Fruit fly (Drosophila melanogaster) whole organism, embryonic: ENCODE measurements around the gene nst.

Source experiments
- Aef1 ChIP-seq: fragments of 200-800 bp; sonication (Bioruptor generic); IDR thresholded peaks from 3 replicates; pipeline ENCODE4 v1.3.6; 2022; ENCODE audit warnings: missing biosample characterization, missing genetic modification characterization
- Bteb2 ChIP-seq: fragments of 200-800 bp; sonication (Bioruptor generic); optimal IDR thresholded peaks from 2 replicates; lab custom pipeline; 2016; ENCODE audit warnings: missing biosample characterization, missing genetic modification characterization
- CG10979 ChIP-seq: fragments of 200-800 bp; sonication (Bioruptor generic); optimal IDR thresholded peaks from 2 replicates; lab custom pipeline; 2018; ENCODE audit warnings: missing biosample characterization, mild to moderate bottlenecking, missing genetic modification characterization, moderate library complexity
- CG13424 ChIP-seq: fragments of 200-800 bp; sonication (Bioruptor generic); optimal IDR thresholded peaks from 2 replicates; lab custom pipeline; 2019; ENCODE audit warnings: missing biosample characterization, mild to moderate bottlenecking, missing genetic modification characterization, moderate library complexity
- CG14710 ChIP-seq: fragments of 200-800 bp; sonication (Bioruptor generic); optimal IDR thresholded peaks from 3 replicates; lab custom pipeline; 2019; ENCODE audit warnings: missing biosample characterization, mild to moderate bottlenecking, missing genetic modification characterization, moderate library complexity
- CG15073 ChIP-seq: fragments of 200-800 bp; sonication (Bioruptor generic); optimal IDR thresholded peaks from 2 replicates; lab custom pipeline; 2016; ENCODE audit warnings: missing biosample characterization, missing genetic modification characterization
- CG17328 ChIP-seq: fragments of 200-800 bp; sonication (Bioruptor generic); IDR thresholded peaks from 2 replicates; pipeline ENCODE4 v1.3.6; 2022; ENCODE audit warnings: missing biosample characterization, missing genetic modification characterization
- CG2199 ChIP-seq: fragments of 200-800 bp; sonication (Bioruptor generic); IDR thresholded peaks from 3 replicates; pipeline ENCODE4 v1.3.6; 2022; ENCODE audit warnings: missing biosample characterization, missing genetic modification characterization
- CG33213 ChIP-seq: fragments of 200-800 bp; sonication (Bioruptor generic); optimal IDR thresholded peaks from 3 replicates; lab custom pipeline; 2016; ENCODE audit warnings: missing biosample characterization, missing genetic modification characterization
- CG42726 ChIP-seq: fragments of 200-800 bp; sonication (Bioruptor generic); IDR thresholded peaks from 2 replicates; pipeline ENCODE4 v1.3.6; 2022; ENCODE audit warnings: missing biosample characterization, missing genetic modification characterization; ENCODE audit not compliant: partially characterized antibody
- CG4707 ChIP-seq: fragments of 200-800 bp; sonication (Bioruptor generic); optimal IDR thresholded peaks from 2 replicates; lab custom pipeline; 2018; ENCODE audit warnings: missing biosample characterization, mild to moderate bottlenecking, missing genetic modification characterization, moderate library complexity
- CG6765 ChIP-seq: fragments of 200-800 bp; sonication (Bioruptor generic); optimal IDR thresholded peaks from 3 replicates; lab custom pipeline; 2017; ENCODE audit warnings: missing biosample characterization, mild to moderate bottlenecking, missing genetic modification characterization
- CG6791 ChIP-seq: fragments of 200-800 bp; sonication (Bioruptor generic); IDR thresholded peaks from 3 replicates; pipeline ENCODE4 v1.3.6; 2022; ENCODE audit warnings: missing biosample characterization, missing genetic modification characterization; ENCODE audit not compliant: partially characterized antibody
- CG8281 ChIP-seq: fragments of 200-800 bp; sonication (Bioruptor generic); optimal IDR thresholded peaks from 2 replicates; lab custom pipeline; 2018; ENCODE audit warnings: missing biosample characterization, mild to moderate bottlenecking, missing genetic modification characterization, moderate library complexity
- CG9797 ChIP-seq: fragments of 200-800 bp; sonication (Bioruptor generic); optimal IDR thresholded peaks from 3 replicates; lab custom pipeline; 2018; ENCODE audit warnings: missing biosample characterization, mild to moderate bottlenecking, missing genetic modification characterization
- Dfd ChIP-seq, 2 experiments: fragments of >200 bp; optimal IDR thresholded peaks; 2 replicates each; lab custom pipeline; 2017; ENCODE audit warnings: missing biosample characterization in 2 of 2, missing genetic modification characterization in 2 of 2
- Dp ChIP-seq: fragments of 200-800 bp; sonication (Bioruptor generic); optimal IDR thresholded peaks from 2 replicates; lab custom pipeline; 2018; ENCODE audit warnings: missing biosample characterization, mild to moderate bottlenecking, missing genetic modification characterization, moderate library complexity
- Elba2 ChIP-seq: fragments of 200-800 bp; sonication (Bioruptor generic); optimal IDR thresholded peaks from 3 replicates; lab custom pipeline; 2016; ENCODE audit warnings: missing biosample characterization, missing genetic modification characterization
- GATAe ChIP-seq: fragments of 200-800 bp; sonication (Bioruptor generic); conservative IDR thresholded peaks from 2 replicates; pipeline ENCODE4 v1.3.6; 2022; ENCODE audit warnings: missing biosample characterization, missing genetic modification characterization
- H15 ChIP-seq: fragments of 200-800 bp; sonication (Bioruptor generic); IDR thresholded peaks from 3 replicates; pipeline ENCODE4 v1.3.6; 2022; ENCODE audit warnings: missing biosample characterization, missing genetic modification characterization
- MBD-R2 ChIP-seq: fragments of 200-800 bp; sonication (Bioruptor generic); IDR thresholded peaks from 2 replicates; pipeline ENCODE4 v1.3.6; 2022; ENCODE audit warnings: missing biosample characterization, missing genetic modification characterization
- Max ChIP-seq: fragments of 200-800 bp; sonication (Bioruptor generic); optimal IDR thresholded peaks from 2 replicates; lab custom pipeline; 2016; ENCODE audit warnings: missing biosample characterization, mild to moderate bottlenecking, missing genetic modification characterization
- Ptx1 ChIP-seq: fragments of 200-800 bp; sonication (Bioruptor generic); IDR thresholded peaks from 2 replicates; pipeline ENCODE4 v1.3.6; 2022; ENCODE audit warnings: missing biosample characterization, missing genetic modification characterization
- Six4 ChIP-seq: fragments of 200-800 bp; sonication (Bioruptor generic); optimal IDR thresholded peaks from 2 replicates; lab custom pipeline; 2016; ENCODE audit warnings: missing biosample characterization, missing genetic modification characterization
- TFAM ChIP-seq: fragments of 200-800 bp; sonication (Bioruptor generic); optimal IDR thresholded peaks from 2 replicates; lab custom pipeline; 2017; ENCODE audit warnings: missing biosample characterization, missing genetic modification characterization, inconsistent platforms
- Trl ChIP-seq, 3 experiments: fragments of >200 bp in 2 of 3; fragments of 200-800 bp in 1 of 3; sonication (Bioruptor generic) in 1 of 3; optimal IDR thresholded peaks; 2 replicates in 1 of 3; 3 replicates in 2 of 3; lab custom pipeline; 2016 to 2017; ENCODE audit warnings: missing biosample characterization in 1 of 3, missing genetic modification characterization in 1 of 3
- amos ChIP-seq: fragments of 200-800 bp; sonication (Bioruptor generic); IDR thresholded peaks from 2 replicates; pipeline ENCODE4 v1.3.6; 2022; ENCODE audit warnings: missing biosample characterization, missing genetic modification characterization; ENCODE audit not compliant: partially characterized antibody
- ap ChIP-seq: fragments of 200-800 bp; sonication (Bioruptor generic); IDR thresholded peaks from 2 replicates; pipeline ENCODE4 v1.3.6; 2022; ENCODE audit warnings: missing biosample characterization, missing genetic modification characterization
- ase ChIP-seq: fragments of 200-800 bp; sonication (Bioruptor generic); IDR thresholded peaks from 3 replicates; pipeline ENCODE4 v1.3.6; 2022; ENCODE audit warnings: missing biosample characterization, missing genetic modification characterization
- cg ChIP-seq: fragments of 200-800 bp; sonication (Bioruptor generic); optimal IDR thresholded peaks from 3 replicates; lab custom pipeline; 2019; ENCODE audit warnings: missing biosample characterization, mild to moderate bottlenecking, missing genetic modification characterization, moderate library complexity
- crc ChIP-seq: fragments of 200-800 bp; sonication (Bioruptor generic); optimal IDR thresholded peaks from 2 replicates; lab custom pipeline; 2016; ENCODE audit warnings: missing biosample characterization, missing genetic modification characterization
- crol ChIP-seq: fragments of 200-800 bp; sonication (Bioruptor generic); IDR thresholded peaks from 2 replicates; pipeline ENCODE4 v1.3.6; 2022; ENCODE audit warnings: missing biosample characterization, missing genetic modification characterization
- da ChIP-seq: fragments of 200-800 bp; sonication (Bioruptor generic); optimal IDR thresholded peaks from 2 replicates; lab custom pipeline; 2016; ENCODE audit warnings: missing biosample characterization, missing genetic modification characterization
- dm ChIP-seq: fragments of 200-800 bp; sonication (Bioruptor generic); optimal IDR thresholded peaks from 3 replicates; lab custom pipeline; 2016; ENCODE audit warnings: missing biosample characterization, missing genetic modification characterization
- emc ChIP-seq: fragments of 200-800 bp; sonication (Bioruptor generic); optimal IDR thresholded peaks from 2 replicates; lab custom pipeline; 2016; ENCODE audit warnings: missing biosample characterization, missing genetic modification characterization
- esg ChIP-seq: fragments of 200-800 bp; sonication (Bioruptor generic); conservative IDR thresholded peaks from 2 replicates; pipeline ENCODE4 v1.3.6; 2022; ENCODE audit warnings: missing biosample characterization, missing genetic modification characterization
- gcm2 ChIP-seq: fragments of 200-800 bp; sonication (Bioruptor generic); optimal IDR thresholded peaks from 2 replicates; lab custom pipeline; 2016; ENCODE audit warnings: missing biosample characterization, missing genetic modification characterization
- grau ChIP-seq: fragments of 200-800 bp; optimal IDR thresholded peaks from 3 replicates; lab custom pipeline; 2019; ENCODE audit warnings: missing biosample characterization, mild to moderate bottlenecking, missing genetic modification characterization, moderate library complexity
- grn ChIP-seq: fragments of 200-800 bp; sonication (Bioruptor generic); optimal IDR thresholded peaks from 3 replicates; lab custom pipeline; 2017; ENCODE audit warnings: missing biosample characterization, missing genetic modification characterization
- gro ChIP-seq: fragments of 200-800 bp; sonication (Bioruptor generic); optimal IDR thresholded peaks from 2 replicates; lab custom pipeline; 2016; ENCODE audit warnings: missing biosample characterization, missing genetic modification characterization
- lilli ChIP-seq: fragments of 200-800 bp; sonication (Bioruptor generic); optimal IDR thresholded peaks from 3 replicates; lab custom pipeline; 2016; ENCODE audit warnings: missing biosample characterization, missing genetic modification characterization
- lola ChIP-seq, 3 experiments: fragments of >200 bp in 2 of 3; fragments of 200-800 bp in 1 of 3; sonication (Bioruptor generic) in 1 of 3; optimal IDR thresholded peaks; 2 replicates each; lab custom pipeline; 2017 to 2019; ENCODE audit warnings: missing biosample characterization in 3 of 3, missing genetic modification characterization in 3 of 3, mild to moderate bottlenecking in 1 of 3, moderate library complexity in 1 of 3
- nau ChIP-seq: fragments of 200-800 bp; sonication (Bioruptor generic); optimal IDR thresholded peaks from 3 replicates; lab custom pipeline; 2017; ENCODE audit warnings: missing biosample characterization, mild to moderate bottlenecking, missing genetic modification characterization, missing genetic modification reagents
- phol ChIP-seq: fragments of 200-800 bp; sonication (Bioruptor generic); optimal IDR thresholded peaks from 3 replicates; lab custom pipeline; 2018; ENCODE audit warnings: missing biosample characterization, mild to moderate bottlenecking, missing genetic modification characterization, moderate library complexity
- pros ChIP-seq: fragments of 200-800 bp; sonication (Bioruptor generic); optimal IDR thresholded peaks from 3 replicates; lab custom pipeline; 2019; ENCODE audit warnings: missing biosample characterization, mild to moderate bottlenecking, missing genetic modification characterization, moderate library complexity
- scrt ChIP-seq: fragments of 200-800 bp; sonication (Bioruptor generic); optimal IDR thresholded peaks from 2 replicates; lab custom pipeline; 2018; ENCODE audit warnings: missing biosample characterization, mild to moderate bottlenecking, missing genetic modification characterization, moderate library complexity
- sna ChIP-seq: fragments of 200-800 bp; sonication (Bioruptor generic); IDR thresholded peaks from 2 replicates; pipeline ENCODE4 v1.3.6; 2022; ENCODE audit warnings: missing biosample characterization, missing genetic modification characterization; ENCODE audit not compliant: partially characterized antibody
- tll ChIP-seq, 2 experiments: fragments of 200-800 bp in 1 of 2; fragments of >200 bp in 1 of 2; sonication (Bioruptor generic) in 1 of 2; optimal IDR thresholded peaks; 2 replicates each; lab custom pipeline; 2017 to 2019; ENCODE audit warnings: missing biosample characterization in 2 of 2, missing genetic modification characterization in 2 of 2, mild to moderate bottlenecking in 1 of 2, moderate library complexity in 1 of 2
- unc-4 ChIP-seq: fragments of 200-800 bp; sonication (Bioruptor generic); IDR thresholded peaks from 2 replicates; pipeline ENCODE4 v1.3.6; 2022; ENCODE audit warnings: missing biosample characterization, missing genetic modification characterization; ENCODE audit not compliant: partially characterized antibody

Gene nst

DNA sequence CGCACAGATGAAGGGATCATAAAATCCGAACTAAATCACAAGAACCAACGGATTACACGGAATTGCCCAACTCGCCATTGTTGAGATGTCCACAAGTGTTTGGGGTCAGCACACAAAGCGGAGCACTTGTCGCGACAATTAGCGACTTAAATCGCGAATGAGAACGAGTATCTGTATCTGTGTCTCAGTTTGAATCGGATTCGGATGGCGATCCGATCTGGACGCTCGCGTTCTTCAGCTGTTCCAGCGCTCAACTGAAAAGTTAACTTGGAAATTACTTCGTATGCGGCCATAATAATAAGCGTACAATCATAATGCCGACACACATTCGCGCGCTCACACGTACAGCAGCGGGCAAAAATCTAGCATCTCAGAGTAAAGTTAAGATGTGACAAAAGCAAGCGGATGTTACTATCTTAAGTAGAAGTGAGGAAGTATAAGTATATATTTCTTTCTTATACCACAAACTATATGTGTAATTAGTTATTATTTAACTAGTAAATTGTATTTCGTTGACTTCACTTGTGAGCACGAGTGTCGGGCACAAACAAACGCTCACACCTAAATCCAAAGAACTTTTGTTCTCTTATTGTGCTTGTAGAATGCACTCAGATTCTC lies 39.4 kb downstream of the nst start, which contains the start of gene CG10660 (continued):
- no peak for TF ChIP-seq Elba2
- no peak for TF ChIP-seq sna (GFP tag; lab: Robert Waterston, UW)
- TF ChIP-seq lola (GFP tag; optimal IDR thresholded peaks at IDR 0.05; lab: Kevin White, UChicago) = peak in 1 of 3 experiments; percentile 86
- no peak for TF ChIP-seq CG6791 (GFP tag; lab: Robert Waterston, UW)
- TF ChIP-seq pros (GFP tag; lab: Kevin White, UChicago) = no peak
- peak; percentile 65 for TF ChIP-seq Max
- peak; percentile 93 for TF ChIP-seq CG17328 (GFP tag; lab: Robert Waterston, UW)
- TF ChIP-seq tll (GFP tag; optimal IDR thresholded peaks at IDR 0.05; lab: Kevin White, UChicago) = no peak
- peak; percentile 53 for TF ChIP-seq CG33213 (GFP tag; lab: Kevin White, UChicago)
- TF ChIP-seq gcm2 (GFP tag; lab: Kevin White, UChicago) = peak; percentile 69
- TF ChIP-seq amos (GFP tag; lab: Robert Waterston, UW) = no peak
- peak; percentile 25 for TF ChIP-seq da (GFP tag; lab: Kevin White, UChicago)
- no peak for TF ChIP-seq emc
- no peak for TF ChIP-seq unc-4 (GFP tag; lab: Robert Waterston, UW)
- TF ChIP-seq grau (tag; lab: Kevin White, UChicago) = peak; percentile 88
- no peak for TF ChIP-seq gro (GFP tag; lab: Kevin White, UChicago)
- TF ChIP-seq CG8281 (tag; lab: Kevin White, UChicago) = peak; percentile 58
- TF ChIP-seq CG14710 = peak; percentile 81
- peak in 1 of 2 experiments; percentile 15 for TF ChIP-seq Trl (optimal IDR thresholded peaks at IDR 0.05; lab: Kevin White, UChicago)
- TF ChIP-seq Trl (GFP tag; optimal IDR thresholded peaks at IDR 0.05; lab: Kevin White, UChicago) = peak; percentile 25
- no peak for TF ChIP-seq TFAM (GFP tag; lab: Kevin White, UChicago)
- peak; percentile 81 for TF ChIP-seq ap (GFP tag; lab: Robert Waterston, UW)
- peak; percentile 84 for TF ChIP-seq H15 (GFP tag; lab: Robert Waterston, UW)
- TF ChIP-seq CG9797 = peak; percentile 13
- TF ChIP-seq Dfd (GFP tag; optimal IDR thresholded peaks at IDR 0.05; lab: Kevin White, UChicago) = no peak
- no peak; the same call in 2 of the 3 replicates for TF ChIP-seq CG2199 (GFP tag; lab: Robert Waterston, UW)
- no peak for TF ChIP-seq CG42726 (GFP tag; lab: Robert Waterston, UW)
- peak; percentile 54; the same call in 1 of the 2 replicates for TF ChIP-seq MBD-R2
- TF ChIP-seq nau (GFP tag; lab: Kevin White, UChicago) = peak; percentile 87
- TF ChIP-seq cg = peak; percentile 11
- peak; percentile 56 for TF ChIP-seq dm (GFP tag; lab: Kevin White, UChicago)
- TF ChIP-seq CG6765 = peak; percentile 36
- TF ChIP-seq CG13424 = peak; percentile 86
- peak; percentile 21 for TF ChIP-seq crc
- TF ChIP-seq CG15073 (GFP tag; lab: Kevin White, UChicago) = peak; percentile 22
- TF ChIP-seq esg (GFP tag; lab: Robert Waterston, UW) = peak; percentile 84
- peak; percentile 66 for TF ChIP-seq Six4 (GFP tag; lab: Kevin White, UChicago)
- peak; percentile 61 for TF ChIP-seq Bteb2 (GFP tag; lab: Kevin White, UChicago)
- TF ChIP-seq phol (tag; lab: Kevin White, UChicago) = peak; percentile 86
- TF ChIP-seq lilli (GFP tag; lab: Kevin White, UChicago) = peak; percentile 88
- TF ChIP-seq grn (GFP tag; lab: Kevin White, UChicago) = no peak
- peak; percentile 79 for TF ChIP-seq ase
- TF ChIP-seq GATAe = peak; percentile 33; the same call in 1 of the 2 replicates
- TF ChIP-seq crol (GFP tag; lab: Robert Waterston, UW) = no peak
- peak; percentile 88 for TF ChIP-seq Ptx1 (GFP tag; lab: Robert Waterston, UW)
- peak; percentile 73 for TF ChIP-seq CG4707
- TF ChIP-seq CG10979 = peak; percentile 91
- TF ChIP-seq scrt = peak; percentile 69
- peak; percentile 81 for TF ChIP-seq Aef1 (GFP tag; lab: Robert Waterston, UW)
- no peak for TF ChIP-seq Dp (GFP tag; lab: Kevin White, UChicago)
